Worm (Caenorhabditis elegans) whole organism, early embryonic: Measurements from ENCODE around the gene ipmk-1.

ENCODE experiments used
- B0310.2 ChIP-seq: sonication (generic microtip); optimal IDR thresholded peaks from 2 replicates; lab custom pipeline; 2016; ENCODE audit warnings: mild to moderate bottlenecking, missing genetic modification characterization, missing compliant biosample characterization
- F13C5.2 ChIP-seq: sonication (generic microtip); optimal IDR thresholded peaks from 2 replicates; lab custom pipeline; 2017; ENCODE audit warnings: mild to moderate bottlenecking, missing genetic modification characterization, inconsistent platforms, missing compliant biosample characterization
- aly-1 ChIP-seq: sonication (generic microtip); optimal IDR thresholded peaks from 2 replicates; lab custom pipeline; 2016; ENCODE audit warnings: missing genetic modification characterization, missing compliant biosample characterization
- ama-1 ChIP-seq: fragments of 150-350 bp; optimal IDR thresholded peaks from 2 replicates; lab custom pipeline; 2014
- ceh-13 ChIP-seq: fragments of 200-800 bp; sonication (Bioruptor generic); optimal IDR thresholded peaks from 2 replicates; lab custom pipeline; 2018; ENCODE audit warnings: mild to moderate bottlenecking, missing genetic modification characterization, missing compliant biosample characterization
- ceh-36 ChIP-seq: sonication (generic microtip); optimal IDR thresholded peaks from 2 replicates; lab custom pipeline; 2016; ENCODE audit warnings: missing genetic modification characterization, inconsistent platforms, missing compliant biosample characterization
- ets-7 ChIP-seq: sonication (generic microtip); optimal IDR thresholded peaks from 2 replicates; lab custom pipeline; 2016; ENCODE audit warnings: missing genotype, missing genetic modification characterization, missing compliant biosample characterization
- flt-1 ChIP-seq: fragments of 200-800 bp; sonication (Bioruptor generic); IDR thresholded peaks from 2 replicates; pipeline ENCODE4 v1.3.6; 2022; ENCODE audit warnings: missing genetic modification characterization, missing compliant biosample characterization
- hmbx-1 ChIP-seq: sonication (generic microtip); optimal IDR thresholded peaks from 2 replicates; lab custom pipeline; 2016; ENCODE audit warnings: mild to moderate bottlenecking, missing genetic modification characterization, missing compliant biosample characterization
- hmg-4 ChIP-seq: fragments of 200-800 bp; sonication (Bioruptor generic); optimal IDR thresholded peaks from 2 replicates; lab custom pipeline; 2018; ENCODE audit warnings: mild to moderate bottlenecking, missing genetic modification characterization, missing compliant biosample characterization
- hnd-1 ChIP-seq: sonication (generic microtip); optimal IDR thresholded peaks from 2 replicates; lab custom pipeline; 2016; ENCODE audit warnings: missing genetic modification characterization, missing compliant biosample characterization
- pes-1 ChIP-seq: fragments of 200-800 bp; sonication (Bioruptor generic); IDR thresholded peaks from 2 replicates; pipeline ENCODE4 v1.3.6; 2022; ENCODE audit warnings: missing genetic modification reagents, missing genetic modification characterization, missing compliant biosample characterization
- scrt-1 ChIP-seq: fragments of 200-800 bp; sonication (Bioruptor generic); IDR thresholded peaks from 2 replicates; pipeline ENCODE4 v1.3.6; 2022; ENCODE audit warnings: missing genetic modification characterization, missing compliant biosample characterization
- sea-1 ChIP-seq: fragments of 200-800 bp; sonication (Bioruptor generic); conservative IDR thresholded peaks from 2 replicates; pipeline ENCODE4 v1.3.6; 2022; ENCODE audit warnings: missing genetic modification characterization, missing compliant biosample characterization
- tbx-11 ChIP-seq: fragments of 200-800 bp; sonication (Bioruptor generic); IDR thresholded peaks from 2 replicates; pipeline ENCODE4 v1.3.6; 2022; ENCODE audit warnings: missing genetic modification characterization, missing compliant biosample characterization
- tbx-37 ChIP-seq: fragments of 200-800 bp; sonication (Bioruptor generic); conservative IDR thresholded peaks from 2 replicates; pipeline ENCODE4 v1.3.6; 2022; ENCODE audit warnings: missing genetic modification reagents, missing genetic modification characterization, missing compliant biosample characterization
- tra-4 ChIP-seq: sonication (generic microtip); optimal IDR thresholded peaks from 2 replicates; lab custom pipeline; 2017; ENCODE audit warnings: missing genetic modification characterization, missing compliant biosample characterization

ipmk-1 gene

DNA sequence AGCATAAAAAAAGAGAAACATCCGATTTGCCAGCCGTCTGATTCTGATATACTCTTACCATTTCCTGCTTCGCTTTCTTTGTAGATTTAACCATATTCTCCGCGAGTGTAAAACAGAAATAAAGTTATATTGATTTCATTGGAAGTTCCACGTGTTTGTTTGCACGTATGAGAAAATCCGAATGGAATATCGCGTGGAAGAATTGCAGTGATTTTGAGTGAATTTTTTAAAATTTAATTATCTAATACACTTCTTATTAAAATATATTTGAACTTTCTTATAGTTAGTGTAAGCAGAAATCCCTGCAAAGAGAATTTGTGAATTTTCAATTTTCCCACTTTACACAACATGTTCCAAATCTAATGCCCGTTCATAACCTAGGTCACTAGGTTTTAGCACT, 16.9 kb upstream of the ipmk-1 start, which contains the start of gene F53B2.5:
Gene F53B2.5, minus strand, starts transcription at position 101 of the 400 bp plus-strand sequence.
- TF ChIP-seq F13C5.2 (tag; lab: Kevin White, UChicago) (no peak), hnd-1 (no peak)

- TF ChIP-seq pes-1 (GFP tag; lab: Robert Waterston, UW) = no peak
Measured at ce11 chrIV:12531464-12531863, 16.5 kb upstream of the ipmk-1 start.

DNA sequence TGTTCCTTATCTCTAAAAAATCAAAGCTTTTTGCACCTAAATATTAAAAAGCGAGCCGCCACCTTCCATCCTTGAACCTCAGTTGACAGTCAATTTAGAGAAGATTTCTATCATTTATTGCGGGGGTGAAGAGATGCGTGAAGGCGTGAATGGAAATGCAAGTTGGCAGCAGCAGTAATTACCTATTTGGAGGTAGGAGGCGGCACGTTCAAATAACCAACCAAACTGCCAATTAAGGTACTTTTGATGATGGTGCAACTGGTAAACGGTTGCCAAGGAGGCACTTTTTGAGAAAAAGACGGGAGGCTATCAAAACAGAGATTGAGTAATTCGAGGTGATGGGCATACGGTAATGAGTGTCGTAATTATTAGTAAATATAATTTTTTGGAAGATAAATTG, 11.6 kb upstream of the ipmk-1 start:
- TF ChIP-seq tra-4 (tag; lab: Kevin White, UChicago) = no peak
- no peak for TF ChIP-seq hmbx-1 (tag; lab: Kevin White, UChicago)
- TF ChIP-seq sea-1 (GFP tag; lab: Robert Waterston, UW) = no peak
- no peak for TF ChIP-seq ceh-13
- TF ChIP-seq ceh-36 (tag; lab: Kevin White, UChicago) = no peak
- no peak for TF ChIP-seq scrt-1 (GFP tag; lab: Robert Waterston, UW)
- no peak for TF ChIP-seq B0310.2
- no peak for TF ChIP-seq ama-1 (lab: Kevin White, UChicago)
- TF ChIP-seq pes-1 (GFP tag; lab: Robert Waterston, UW) = no peak
- TF ChIP-seq tbx-11 (GFP tag; lab: Robert Waterston, UW) = no peak
- no peak for TF ChIP-seq F13C5.2 (tag; lab: Kevin White, UChicago)
- TF ChIP-seq tbx-37 (GFP tag; lab: Robert Waterston, UW) = no peak
- no peak for TF ChIP-seq hmg-4 (GFP tag; lab: Kevin White, UChicago)
- TF ChIP-seq hnd-1 = no peak
- TF ChIP-seq aly-1 (tag; lab: Kevin White, UChicago) = no peak
- TF ChIP-seq ets-7 (tag; lab: Kevin White, UChicago) = no peak
- no peak for TF ChIP-seq flt-1

DNA sequence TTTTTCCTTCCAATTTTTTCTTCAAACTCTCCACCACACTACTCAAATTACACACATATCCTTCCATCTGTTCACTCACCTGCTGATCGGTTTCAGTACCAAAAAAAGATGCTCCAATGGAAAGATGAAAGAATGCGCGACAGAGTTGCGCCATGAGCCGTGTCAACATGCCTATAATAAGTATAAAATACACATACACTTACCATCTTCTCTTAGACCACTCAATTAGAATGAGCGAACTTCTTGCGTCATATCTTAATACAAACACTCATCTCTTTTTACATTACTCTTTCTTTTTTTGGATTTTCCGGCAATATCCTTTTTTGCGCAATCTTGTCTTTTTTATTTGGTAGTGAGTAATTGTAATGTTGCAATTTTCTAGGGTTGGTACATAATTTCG, 10.2 kb upstream of the ipmk-1 start:
- TF ChIP-seq ceh-13 (no peak), hmbx-1 (tag; lab: Kevin White, UChicago) (no peak), scrt-1 (GFP tag; lab: Robert Waterston, UW) (no peak), ceh-36 (tag; lab: Kevin White, UChicago) (no peak)

- TF ChIP-seq ama-1 (lab: Kevin White, UChicago) = no peak
- no peak for TF ChIP-seq hnd-1
- no peak for TF ChIP-seq hmg-4 (GFP tag; lab: Kevin White, UChicago)
- no peak for TF ChIP-seq sea-1 (GFP tag; lab: Robert Waterston, UW)
- no peak for TF ChIP-seq tra-4 (tag; lab: Kevin White, UChicago)
- TF ChIP-seq pes-1 (GFP tag; lab: Robert Waterston, UW) = no peak
- TF ChIP-seq tbx-37 (GFP tag; lab: Robert Waterston, UW) = no peak
- no peak for TF ChIP-seq B0310.2
- TF ChIP-seq aly-1 (tag; lab: Kevin White, UChicago) = no peak
- no peak for TF ChIP-seq flt-1
- no peak for TF ChIP-seq scrt-1 (GFP tag; lab: Robert Waterston, UW)
- TF ChIP-seq hmbx-1 (tag; lab: Kevin White, UChicago) = no peak
- no peak for TF ChIP-seq tbx-11 (GFP tag; lab: Robert Waterston, UW)
- no peak for TF ChIP-seq F13C5.2 (tag; lab: Kevin White, UChicago)
- no peak for TF ChIP-seq ets-7 (tag; lab: Kevin White, UChicago)
- no peak for TF ChIP-seq ceh-13
- no peak for TF ChIP-seq ceh-36 (tag; lab: Kevin White, UChicago)
Measured at ce11 chrIV:12540242-12540641, 7.7 kb upstream of the ipmk-1 start.

DNA sequence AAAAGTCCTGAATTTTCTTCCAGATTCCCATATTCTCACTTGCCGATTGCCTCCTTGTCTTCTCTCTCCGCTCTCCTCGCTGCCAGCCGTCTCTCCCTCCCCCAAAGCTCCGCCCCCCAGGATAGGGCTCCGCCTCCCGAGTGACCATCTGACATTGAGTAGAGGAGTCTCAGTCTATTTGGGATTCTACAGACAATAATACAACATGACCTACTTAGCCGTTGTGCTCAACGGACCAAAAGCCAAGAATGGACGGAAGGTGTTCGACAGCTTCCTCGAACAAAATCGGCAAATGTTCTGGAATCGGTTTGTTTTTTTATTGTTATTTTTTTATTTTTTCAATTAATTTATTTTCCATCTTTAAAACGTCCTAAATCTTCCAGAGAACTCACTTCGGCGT, 5.9 kb upstream of the ipmk-1 start, which contains the start of gene ham-1:
Gene ham-1, plus strand, starts transcription at position 173 of the 400 bp plus-strand sequence.
- TF ChIP-seq sea-1 (GFP tag; lab: Robert Waterston, UW) = no peak
- TF ChIP-seq ama-1 (lab: Kevin White, UChicago) = no peak
- TF ChIP-seq hmbx-1 (tag; lab: Kevin White, UChicago) = no peak
- TF ChIP-seq tbx-11 (GFP tag; lab: Robert Waterston, UW) = no peak
- TF ChIP-seq pes-1 (GFP tag; lab: Robert Waterston, UW) = no peak
- TF ChIP-seq tbx-37 (GFP tag; lab: Robert Waterston, UW) = no peak
- TF ChIP-seq ceh-36 (tag; lab: Kevin White, UChicago) = no peak
- TF ChIP-seq ets-7 (tag; lab: Kevin White, UChicago) = no peak
- no peak for TF ChIP-seq scrt-1 (GFP tag; lab: Robert Waterston, UW)
- no peak for TF ChIP-seq aly-1 (tag; lab: Kevin White, UChicago)
- no peak for TF ChIP-seq hmg-4 (GFP tag; lab: Kevin White, UChicago)
- TF ChIP-seq flt-1 = no peak
- no peak for TF ChIP-seq ceh-13
- TF ChIP-seq tra-4 (tag; lab: Kevin White, UChicago) = no peak
- TF ChIP-seq F13C5.2 (tag; lab: Kevin White, UChicago) = no peak
- no peak for TF ChIP-seq B0310.2
- no peak for TF ChIP-seq hnd-1

DNA sequence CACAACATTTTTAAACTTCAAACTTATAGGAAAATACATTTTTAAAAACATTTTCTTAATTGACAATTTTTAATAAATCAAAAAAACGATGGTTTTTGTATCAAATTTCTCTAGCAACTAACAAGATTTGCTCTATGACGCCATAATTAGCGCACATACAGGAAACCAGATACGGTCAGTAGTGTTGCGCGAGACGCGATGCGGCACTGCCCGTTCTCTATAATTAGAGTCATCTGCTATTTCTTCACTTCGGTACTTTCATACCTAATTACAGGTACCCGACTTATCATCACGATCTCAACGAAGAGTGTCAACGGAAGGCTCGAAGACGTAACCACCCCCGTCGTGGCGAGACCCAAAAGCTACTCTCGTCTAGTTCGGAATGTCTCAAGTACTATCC, 3.3 kb upstream of the ipmk-1 start:
- TF ChIP-seq B0310.2 = peak; percentile 28
- no peak for TF ChIP-seq hnd-1
- no peak for TF ChIP-seq tra-4 (tag; lab: Kevin White, UChicago)
- TF ChIP-seq tbx-11 (GFP tag; lab: Robert Waterston, UW) = no peak
- no peak for TF ChIP-seq hmbx-1 (tag; lab: Kevin White, UChicago)
- no peak for TF ChIP-seq scrt-1 (GFP tag; lab: Robert Waterston, UW)
- no peak for TF ChIP-seq aly-1 (tag; lab: Kevin White, UChicago)
- TF ChIP-seq flt-1 = 0 out of 2 replicates have a peak, but pooled peaks have one; percentile 12
- peak; percentile 5 for TF ChIP-seq ceh-36 (tag; lab: Kevin White, UChicago)
- TF ChIP-seq ceh-13 = no peak
- TF ChIP-seq tbx-37 (GFP tag; lab: Robert Waterston, UW) = no peak
- TF ChIP-seq pes-1 (GFP tag; lab: Robert Waterston, UW) = peak; percentile 24; the same call in 1 of the 2 replicates

ce11 chrIV:12545393-12545792, 2.5 kb upstream of the ipmk-1 start:
- no peak for TF ChIP-seq hnd-1
- TF ChIP-seq aly-1 (tag; lab: Kevin White, UChicago) = no peak
- no peak for TF ChIP-seq hmbx-1 (tag; lab: Kevin White, UChicago)
- TF ChIP-seq tbx-37 (GFP tag; lab: Robert Waterston, UW) = no peak
- TF ChIP-seq scrt-1 (GFP tag; lab: Robert Waterston, UW) = no peak
- TF ChIP-seq ets-7 (tag; lab: Kevin White, UChicago) = no peak
- no peak for TF ChIP-seq B0310.2
- TF ChIP-seq tbx-11 (GFP tag; lab: Robert Waterston, UW) = no peak
- TF ChIP-seq ceh-13 = no peak
- no peak for TF ChIP-seq flt-1
- no peak for TF ChIP-seq F13C5.2 (tag; lab: Kevin White, UChicago)
- TF ChIP-seq pes-1 (GFP tag; lab: Robert Waterston, UW) = no peak
- no peak for TF ChIP-seq tra-4 (tag; lab: Kevin White, UChicago)
